Worm (Caenorhabditis elegans): ENCODE measurements around the gene C27A2.7.

Gene C27A2.7

DNA sequence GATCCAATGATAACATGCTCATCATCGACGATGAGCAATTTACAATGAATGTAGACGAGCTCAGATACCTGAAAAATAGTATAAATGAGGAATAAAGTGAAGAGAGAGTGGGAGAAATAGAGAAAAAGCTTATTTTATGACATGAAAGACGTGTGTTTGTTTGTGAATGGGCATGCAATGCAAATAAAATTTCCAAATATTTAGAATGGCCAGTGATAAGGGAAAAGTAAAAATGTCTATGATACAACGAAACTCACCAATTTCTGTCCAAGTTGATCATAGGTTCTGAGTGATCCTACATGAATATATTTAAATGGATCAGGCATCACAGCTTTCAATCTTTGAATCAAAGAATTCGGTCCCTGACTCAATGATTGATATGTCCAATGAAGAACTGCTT, 15.0 kb upstream of the C27A2.7 start:
- TF ChIP-seq unc-62 (GFP tag; optimal IDR thresholded peaks at IDR 0.05): no peak

DNA sequence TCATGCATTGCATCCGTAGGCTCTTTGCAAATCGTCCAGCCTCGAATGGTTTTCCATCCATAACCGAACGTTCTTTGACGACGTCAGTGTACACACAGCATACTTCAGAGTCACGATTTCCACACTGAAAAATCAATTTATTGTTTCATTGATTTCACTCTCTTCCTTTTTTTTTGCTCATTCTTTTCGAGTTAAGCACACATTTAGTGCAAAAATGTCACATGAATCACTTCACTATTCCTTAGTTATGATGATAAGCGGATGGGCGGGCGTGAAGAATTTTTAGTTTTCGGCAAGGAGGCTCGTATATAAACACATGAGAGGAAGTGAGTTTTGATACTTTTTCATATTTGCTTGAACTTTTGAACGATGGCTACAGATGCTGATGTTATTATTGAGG, 14.3 kb upstream of the C27A2.7 start, which contains the start of gene txt-9:
TSS of gene txt-9 (plus strand) at position 336 of the 400 bp plus-strand sequence.
- no peak for TF ChIP-seq unc-62 (GFP tag; optimal IDR thresholded peaks at IDR 0.05)

DNA sequence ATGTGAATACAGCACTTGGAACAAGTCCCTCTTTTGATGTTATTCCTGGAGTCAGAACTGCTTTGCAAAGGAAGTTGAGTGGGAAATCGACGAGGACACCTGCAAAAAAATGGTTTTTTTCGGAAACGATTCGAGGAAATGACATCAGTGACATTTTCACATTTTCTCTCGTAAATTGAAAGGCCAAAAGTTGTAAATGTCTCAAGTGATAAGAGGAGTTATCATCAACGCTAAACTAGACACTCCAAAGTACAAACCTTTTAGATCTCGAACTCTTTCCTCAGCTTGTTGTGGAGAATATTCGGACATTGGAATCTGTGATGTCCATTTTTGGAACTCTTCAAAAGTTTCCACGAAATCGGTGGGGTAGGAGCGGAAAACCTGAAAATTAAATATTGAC, 13.1 kb upstream of the C27A2.7 start:
- no peak for TF ChIP-seq unc-62 (GFP tag; optimal IDR thresholded peaks at IDR 0.05)

ce11 chrII:5083341-5083740, 12.2 kb upstream of the C27A2.7 start, which contains the start of gene C04G6.4:
C04G6.4 (minus strand) TSS chrII:5083441.
- TF ChIP-seq unc-62 (GFP tag; optimal IDR thresholded peaks at IDR 0.05): no peak

- no peak for TF ChIP-seq unc-62 (GFP tag; optimal IDR thresholded peaks at IDR 0.05)
Observed at ce11 chrII:5081124-5081913, 10.2 kb upstream of the C27A2.7 start, which contains the start of gene dsh-2. dsh-2 (minus strand) TSS chrII:5081174.

ce11 chrII:5069525-5069924, 1.6 kb downstream of the C27A2.7 start, which contains the start of gene idpb-2:
idpb-2 (minus strand) TSS chrII:5069625.
- TF ChIP-seq unc-62 (GFP tag; optimal IDR thresholded peaks at IDR 0.05): no peak

- TF ChIP-seq unc-62 (GFP tag; optimal IDR thresholded peaks at IDR 0.05): no peak
Observed at ce11 chrII:5067927-5068326, 3.2 kb downstream of the C27A2.7 start, which contains the start of gene C27A2.8. C27A2.8 (minus strand) TSS chrII:5068043.

DNA sequence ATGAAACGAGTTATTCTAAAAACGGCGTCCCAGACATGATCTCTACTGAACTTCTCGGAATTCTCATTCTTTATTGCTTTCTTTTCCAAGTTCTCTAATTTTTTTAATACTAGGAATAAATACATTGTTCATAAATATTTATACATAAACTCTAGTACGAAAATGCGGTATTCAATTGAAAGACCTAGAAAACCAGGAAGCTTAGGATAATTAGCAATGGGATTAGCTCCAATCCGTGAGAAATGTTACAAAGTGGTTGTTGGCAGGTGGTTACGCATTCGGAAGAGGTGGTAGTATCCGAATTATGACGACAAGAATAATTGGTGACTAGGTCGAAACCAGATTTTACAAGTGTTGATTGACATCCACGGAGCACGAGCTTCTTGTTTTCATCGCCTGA, 4.2 kb downstream of the C27A2.7 start:
- no peak for TF ChIP-seq unc-62 (GFP tag; optimal IDR thresholded peaks at IDR 0.05)

DNA sequence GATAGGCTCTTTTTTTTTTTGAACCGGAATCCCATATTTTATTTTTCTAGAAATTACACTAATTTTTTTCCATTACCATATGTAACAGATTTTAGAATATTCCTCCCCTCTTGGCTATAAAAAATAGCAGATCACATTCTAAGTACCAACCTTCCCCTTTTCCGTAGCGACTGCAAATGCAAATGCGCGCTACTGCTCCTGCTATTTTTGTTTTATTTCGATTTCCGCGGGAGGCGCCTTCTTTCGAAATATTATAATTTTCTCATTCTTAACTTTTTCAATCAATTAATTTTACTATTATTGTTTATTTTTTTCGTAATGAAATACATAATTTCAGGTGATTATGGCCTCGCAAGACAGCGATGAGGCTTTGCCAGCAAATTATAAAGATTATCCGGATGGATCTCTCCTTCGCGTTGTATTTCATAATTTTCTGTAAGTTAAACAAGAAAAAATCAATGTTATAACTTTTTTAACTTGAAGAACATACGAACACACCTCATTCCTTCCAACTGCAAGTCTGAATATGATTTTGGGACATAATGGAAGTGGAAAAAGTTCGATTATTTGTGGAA, 9.3 kb downstream of the C27A2.7 start, which contains the start of gene smc-5:
TSS of gene smc-5 (plus strand) at position 332 of the 575 bp plus-strand sequence.
- no peak for TF ChIP-seq unc-62 (GFP tag; optimal IDR thresholded peaks at IDR 0.05)

DNA sequence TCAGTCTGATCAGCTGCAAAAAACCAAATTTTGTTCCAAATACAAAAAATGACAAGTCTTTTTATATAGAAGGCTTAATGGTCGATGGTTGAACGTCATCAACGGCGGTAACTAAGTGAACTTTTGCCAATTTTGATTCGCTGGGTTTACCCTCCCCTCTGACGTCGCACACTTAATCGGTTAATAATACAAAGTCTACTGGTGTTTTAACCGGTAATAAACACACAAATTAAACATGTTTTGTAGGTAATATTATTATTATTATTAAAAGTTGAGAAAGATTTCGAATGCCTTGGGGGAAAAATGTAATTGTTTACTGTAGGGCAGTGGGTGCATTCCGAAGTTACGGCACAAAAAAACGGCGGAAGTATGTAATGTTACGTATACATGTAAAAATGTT, 10.4 kb downstream of the C27A2.7 start, which contains the start of gene pho-12:
TSS of gene pho-12 (minus strand) at position 101 of the 400 bp plus-strand sequence.
- no peak for TF ChIP-seq unc-62 (GFP tag; optimal IDR thresholded peaks at IDR 0.05)

ce11 chrII:5058036-5058435, 13.1 kb downstream of the C27A2.7 start, which contains the start of gene C27A2.12:
C27A2.12 (minus strand) TSS chrII:5058136.
- TF ChIP-seq unc-62 (GFP tag; optimal IDR thresholded peaks at IDR 0.05): no peak

DNA sequence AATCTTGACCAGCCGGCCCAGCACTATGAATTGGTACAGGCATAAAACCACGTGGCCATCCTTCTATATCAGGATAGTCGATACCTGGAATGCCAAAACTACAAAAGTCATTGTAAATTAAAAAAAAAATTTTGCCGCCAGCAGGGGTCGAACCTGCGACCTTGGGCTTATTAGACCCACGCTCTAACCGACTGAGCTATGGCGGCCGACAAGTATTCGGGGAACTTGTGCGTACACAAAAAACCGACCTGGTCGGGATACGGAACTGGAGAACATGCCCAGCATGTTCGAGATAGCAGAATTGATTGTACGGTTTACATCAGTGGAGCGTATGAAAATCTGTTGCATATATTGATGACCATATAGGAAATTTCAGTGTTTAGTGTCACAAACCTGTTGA, 13.8 kb downstream of the C27A2.7 start:
- TF ChIP-seq unc-62 (GFP tag; optimal IDR thresholded peaks at IDR 0.05): no peak

- no peak for TF ChIP-seq unc-62 (GFP tag; optimal IDR thresholded peaks at IDR 0.05)
Observed at ce11 chrII:5056254-5056653, 14.9 kb downstream of the C27A2.7 start.

DNA sequence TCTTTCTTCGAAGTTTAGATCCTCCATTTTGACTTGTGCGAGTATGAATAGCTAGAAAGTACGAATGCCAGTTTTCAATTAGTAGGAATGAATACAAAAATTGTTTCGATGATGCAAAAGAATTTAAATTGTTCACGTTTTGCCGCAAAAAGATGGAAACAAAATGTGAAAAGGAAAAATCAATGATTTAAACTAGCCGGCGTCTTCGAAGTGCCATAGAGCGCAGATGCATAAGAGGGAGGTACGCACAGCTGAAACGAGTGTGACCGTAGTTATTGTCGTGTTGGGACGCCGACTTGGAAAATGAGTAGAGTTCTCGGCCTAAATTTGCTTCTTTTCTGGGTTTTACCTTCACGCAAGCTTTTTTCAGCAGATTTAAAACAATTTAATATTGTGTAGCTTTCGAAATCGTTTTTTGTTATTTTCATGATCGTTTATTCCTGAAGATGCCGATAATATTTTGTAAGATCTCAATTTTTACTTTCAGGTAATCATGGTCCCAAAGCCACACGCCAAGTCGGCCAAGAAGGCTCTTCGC, 16.0 kb downstream of the C27A2.7 start, which contains the start of the genes ify-1 and rpl-22:
TSS of gene ify-1 (minus strand) at position 51 of the 538 bp plus-strand sequence.
TSS of gene rpl-22 (plus strand) at position 488 of the 538 bp plus-strand sequence.
- TF ChIP-seq unc-62 (GFP tag; optimal IDR thresholded peaks at IDR 0.05): no peak

DNA sequence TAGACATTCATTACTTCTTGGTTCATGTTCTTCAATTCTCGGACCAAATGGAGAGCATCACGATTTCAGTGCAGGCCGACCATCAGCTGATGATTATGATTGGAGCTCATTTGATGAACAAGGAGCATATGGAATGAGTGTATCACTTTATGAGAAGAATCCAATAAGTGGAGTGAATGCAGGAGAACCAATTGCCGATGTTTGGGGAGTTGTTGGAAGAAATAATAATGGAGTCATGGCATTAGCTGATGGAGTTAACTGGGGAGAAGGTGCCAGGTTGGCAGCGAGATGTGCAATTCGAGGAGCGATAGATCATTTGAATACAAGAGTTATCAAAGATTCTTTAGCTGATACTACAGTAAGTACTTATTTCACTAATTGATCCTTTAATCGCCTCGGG, 20.4 kb downstream of the C27A2.7 start:
- TF ChIP-seq unc-62 (GFP tag; optimal IDR thresholded peaks at IDR 0.05): no peak

DNA sequence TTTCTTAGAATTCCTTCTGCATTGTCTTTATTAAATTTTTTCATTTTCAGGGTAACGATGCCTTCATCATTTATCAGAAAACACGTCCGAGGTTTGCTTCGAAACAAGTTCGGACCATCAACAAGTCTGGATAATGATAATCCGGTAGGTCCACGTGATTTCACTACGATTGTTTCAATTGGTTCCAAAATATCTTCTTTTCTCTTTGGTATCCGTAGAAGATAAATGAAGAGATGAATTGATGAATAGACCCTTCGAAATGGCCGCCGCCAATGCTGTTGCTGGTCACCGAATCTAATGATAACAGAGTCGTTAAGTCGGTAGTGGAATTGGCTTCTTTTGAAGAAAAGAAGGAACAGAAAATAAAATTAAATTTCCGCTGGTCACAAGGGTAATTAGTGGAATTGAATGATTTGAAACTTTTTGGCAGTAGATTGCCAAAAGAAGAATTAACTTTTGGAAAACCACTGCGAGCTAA, 21.3 kb downstream of the C27A2.7 start, which contains the start of gene F33G12.6:
TSS of gene F33G12.6 (plus strand) at position 51 of the 478 bp plus-strand sequence.
- TF ChIP-seq unc-62 (GFP tag; optimal IDR thresholded peaks at IDR 0.05): no peak
